Fruit fly (Drosophila melanogaster) whole organism, embryonic: ENCODE measurements around the gene AGO2.

ENCODE experiments used
- Ada2b ChIP-seq: fragments of 200-800 bp; sonication (Bioruptor generic); IDR thresholded peaks from 2 replicates; pipeline ENCODE4 v1.3.6; 2022; ENCODE audit warnings: missing biosample characterization, missing genetic modification characterization
- Bgb ChIP-seq: fragments of 200-800 bp; sonication (Bioruptor generic); IDR thresholded peaks from 2 replicates; pipeline ENCODE4 v1.3.6; 2022; ENCODE audit warnings: missing biosample characterization, missing genetic modification characterization; ENCODE audit not compliant: partially characterized antibody
- C15 ChIP-seq: fragments of 200-800 bp; sonication (Bioruptor generic); IDR thresholded peaks from 3 replicates; pipeline ENCODE4 v1.3.6; 2022; ENCODE audit warnings: missing biosample characterization, missing genetic modification characterization
- CG10321 ChIP-seq: fragments of 200-800 bp; sonication (Bioruptor generic); IDR thresholded peaks from 2 replicates; pipeline ENCODE4 v1.3.6; 2022; ENCODE audit warnings: missing biosample characterization, missing genetic modification characterization
- CG10543 ChIP-seq: fragments of 200-800 bp; sonication (Bioruptor generic); optimal IDR thresholded peaks from 3 replicates; lab custom pipeline; 2017; ENCODE audit warnings: missing biosample characterization, mild to moderate bottlenecking, missing genetic modification characterization, moderate library complexity
- CG10979 ChIP-seq: fragments of 200-800 bp; sonication (Bioruptor generic); optimal IDR thresholded peaks from 2 replicates; lab custom pipeline; 2018; ENCODE audit warnings: missing biosample characterization, mild to moderate bottlenecking, missing genetic modification characterization, moderate library complexity
- CG12155 ChIP-seq: fragments of 200-800 bp; sonication (Bioruptor generic); optimal IDR thresholded peaks from 3 replicates; lab custom pipeline; 2016; ENCODE audit warnings: missing biosample characterization, missing genetic modification characterization
- CG12391 ChIP-seq: fragments of 200-800 bp; sonication (Bioruptor generic); optimal IDR thresholded peaks from 3 replicates; lab custom pipeline; 2018; ENCODE audit warnings: missing biosample characterization, mild to moderate bottlenecking, missing genetic modification characterization, moderate library complexity
- CG13624 ChIP-seq: fragments of 200-800 bp; sonication (Bioruptor generic); optimal IDR thresholded peaks from 2 replicates; lab custom pipeline; 2016; ENCODE audit warnings: missing biosample characterization, missing genetic modification characterization
- CG14667 ChIP-seq: fragments of 200-800 bp; sonication (Bioruptor generic); IDR thresholded peaks from 2 replicates; pipeline ENCODE4 v1.3.6; 2022; ENCODE audit warnings: missing biosample characterization, missing genetic modification characterization
- CG16863 ChIP-seq: fragments of 200-800 bp; sonication (Bioruptor generic); optimal IDR thresholded peaks from 3 replicates; lab custom pipeline; 2016; ENCODE audit warnings: missing biosample characterization, missing genetic modification characterization
- CG17359 ChIP-seq: fragments of 200-800 bp; sonication (Bioruptor generic); optimal IDR thresholded peaks from 3 replicates; lab custom pipeline; 2018; ENCODE audit warnings: missing biosample characterization, mild to moderate bottlenecking, missing genetic modification characterization, moderate library complexity
- CG1792 ChIP-seq: fragments of 200-800 bp; sonication (Bioruptor generic); optimal IDR thresholded peaks from 2 replicates; lab custom pipeline; 2016; ENCODE audit warnings: missing biosample characterization, missing genetic modification characterization
- CG2889 ChIP-seq: fragments of 200-800 bp; sonication (Bioruptor generic); IDR thresholded peaks from 3 replicates; pipeline ENCODE4 v1.3.6; 2022; ENCODE audit warnings: missing biosample characterization, missing genetic modification characterization
- CG33213 ChIP-seq: fragments of 200-800 bp; sonication (Bioruptor generic); optimal IDR thresholded peaks from 3 replicates; lab custom pipeline; 2016; ENCODE audit warnings: missing biosample characterization, missing genetic modification characterization
- CG3407 ChIP-seq: fragments of 200-800 bp; sonication (Bioruptor generic); optimal IDR thresholded peaks from 2 replicates; lab custom pipeline; 2018; ENCODE audit warnings: missing biosample characterization, mild to moderate bottlenecking, missing genetic modification characterization
- CG43689 ChIP-seq: fragments of 200-800 bp; sonication (Bioruptor generic); IDR thresholded peaks from 2 replicates; pipeline ENCODE4 v1.3.6; 2022; ENCODE audit warnings: missing biosample characterization, missing genetic modification characterization
- CG5180 ChIP-seq: fragments of 200-800 bp; sonication (Bioruptor generic); optimal IDR thresholded peaks from 3 replicates; lab custom pipeline; 2017; ENCODE audit warnings: missing biosample characterization, missing genetic modification characterization, mild to moderate bottlenecking, moderate library complexity, missing genetic modification reagents
- CG8924 ChIP-seq: fragments of 200-800 bp; optimal IDR thresholded peaks from 3 replicates; lab custom pipeline; 2019; ENCODE audit warnings: missing biosample characterization, mild to moderate bottlenecking, missing genetic modification characterization, moderate library complexity
- CG8944 ChIP-seq: fragments of 200-800 bp; sonication (Bioruptor generic); optimal IDR thresholded peaks from 3 replicates; lab custom pipeline; 2016; ENCODE audit warnings: missing biosample characterization, missing genetic modification characterization
- CG9727 ChIP-seq: fragments of 200-800 bp; sonication (Bioruptor generic); optimal IDR thresholded peaks from 3 replicates; lab custom pipeline; 2017; ENCODE audit warnings: missing biosample characterization, mild to moderate bottlenecking, missing genetic modification characterization
- CG9817 ChIP-seq: fragments of 200-800 bp; sonication (Bioruptor generic); optimal IDR thresholded peaks from 2 replicates; lab custom pipeline; 2018; ENCODE audit warnings: missing biosample characterization, mild to moderate bottlenecking, missing genetic modification characterization, moderate library complexity
- Camta ChIP-seq: fragments of 200-800 bp; sonication (Bioruptor generic); optimal IDR thresholded peaks from 2 replicates; lab custom pipeline; 2016; ENCODE audit warnings: missing biosample characterization, missing genetic modification characterization
- Drgx ChIP-seq: fragments of 200-800 bp; sonication (Bioruptor generic); IDR thresholded peaks from 2 replicates; pipeline ENCODE4 v1.3.6; 2022; ENCODE audit warnings: missing biosample characterization, missing genetic modification characterization
- Hr39 ChIP-seq: fragments of >200 bp; optimal IDR thresholded peaks from 2 replicates; lab custom pipeline; 2017
- Lpt ChIP-seq: fragments of >200 bp; optimal IDR thresholded peaks from 2 replicates; lab custom pipeline; 2018; ENCODE audit warnings: missing biosample characterization, missing genetic modification characterization
- Mad ChIP-seq: fragments of 200-800 bp; sonication (Bioruptor generic); optimal IDR thresholded peaks from 2 replicates; lab custom pipeline; 2016; ENCODE audit warnings: missing biosample characterization, missing genetic modification characterization
- Rx ChIP-seq: fragments of 200-800 bp; sonication (Bioruptor generic); IDR thresholded peaks from 2 replicates; pipeline ENCODE4 v1.3.6; 2022; ENCODE audit warnings: missing biosample characterization, missing genetic modification characterization
- Sin3A ChIP-seq: fragments of >200 bp; optimal IDR thresholded peaks from 2 replicates; lab custom pipeline; 2018
- Sox102F ChIP-seq: fragments of 200-800 bp; sonication (Bioruptor generic); optimal IDR thresholded peaks from 2 replicates; lab custom pipeline; 2018; ENCODE audit warnings: missing biosample characterization, mild to moderate bottlenecking, missing genetic modification characterization, moderate library complexity
- Stat92E ChIP-seq, 3 experiments: fragments of >200 bp in 2 of 3; fragments of 200-800 bp in 1 of 3; sonication (Bioruptor generic) in 1 of 3; optimal IDR thresholded peaks; 2 replicates each; lab custom pipeline; 2017 to 2019; ENCODE audit warnings: missing biosample characterization in 3 of 3, missing genetic modification characterization in 3 of 3, mild to moderate bottlenecking in 1 of 3, moderate library complexity in 1 of 3
- Tbp ChIP-seq: fragments of >200 bp; optimal IDR thresholded peaks from 2 replicates; lab custom pipeline; 2018; ENCODE audit warnings: missing biosample characterization, missing genetic modification characterization
- Usf ChIP-seq: fragments of 200-800 bp; sonication (Bioruptor generic); optimal IDR thresholded peaks from 2 replicates; lab custom pipeline; 2017; ENCODE audit warnings: missing genotype, missing biosample characterization, missing genetic modification characterization
- bab2 ChIP-seq: fragments of 200-800 bp; sonication (Bioruptor generic); optimal IDR thresholded peaks from 2 replicates; lab custom pipeline; 2016; ENCODE audit warnings: missing biosample characterization, missing genetic modification characterization
- cas ChIP-seq: fragments of 200-800 bp; sonication (Bioruptor generic); IDR thresholded peaks from 2 replicates; pipeline ENCODE4 v1.3.6; 2022; ENCODE audit warnings: missing biosample characterization, missing genetic modification characterization
- caup ChIP-seq: fragments of 200-800 bp; sonication (Bioruptor generic); optimal IDR thresholded peaks from 3 replicates; lab custom pipeline; 2017; ENCODE audit warnings: missing biosample characterization, mild to moderate bottlenecking, missing genetic modification characterization, moderate library complexity; ENCODE audit not compliant: severe bottlenecking
- crc ChIP-seq: fragments of 200-800 bp; sonication (Bioruptor generic); optimal IDR thresholded peaks from 2 replicates; lab custom pipeline; 2016; ENCODE audit warnings: missing biosample characterization, missing genetic modification characterization
- dati ChIP-seq: fragments of 200-800 bp; sonication (Bioruptor generic); IDR thresholded peaks from 2 replicates; pipeline ENCODE4 v1.3.6; 2022; ENCODE audit warnings: missing biosample characterization, missing genetic modification characterization
- en ChIP-seq: fragments of 200-800 bp; sonication (Bioruptor generic); optimal IDR thresholded peaks from 2 replicates; lab custom pipeline; 2016; ENCODE audit warnings: missing biosample characterization, missing genetic modification characterization
- kay ChIP-seq: fragments of 200-800 bp; sonication (Bioruptor generic); optimal IDR thresholded peaks from 2 replicates; lab custom pipeline; 2016; ENCODE audit warnings: missing biosample characterization, missing genetic modification characterization
- kni ChIP-seq: fragments of 200-800 bp; sonication (Bioruptor generic); optimal IDR thresholded peaks from 3 replicates; lab custom pipeline; 2017; ENCODE audit warnings: mild to moderate bottlenecking, missing biosample characterization, missing genetic modification reagents, missing genetic modification characterization
- luna ChIP-seq: fragments of 200-800 bp; sonication (Bioruptor generic); optimal IDR thresholded peaks from 2 replicates; lab custom pipeline; 2016; ENCODE audit warnings: missing biosample characterization, missing genetic modification characterization
- nerfin-1 ChIP-seq: fragments of 200-800 bp; sonication (Bioruptor generic); optimal IDR thresholded peaks from 3 replicates; lab custom pipeline; 2019; ENCODE audit warnings: missing biosample characterization, mild to moderate bottlenecking, missing genetic modification characterization, moderate library complexity
- sc ChIP-seq, 3 experiments: fragments of >200 bp in 2 of 3; fragments of 200-800 bp in 1 of 3; sonication (Bioruptor generic) in 1 of 3; optimal IDR thresholded peaks; 2 replicates in 2 of 3; 3 replicates in 1 of 3; lab custom pipeline; 2017; ENCODE audit warnings: mild to moderate bottlenecking in 1 of 3, missing biosample characterization in 1 of 3, missing genetic modification characterization in 1 of 3, missing genetic modification reagents in 1 of 3
- schlank ChIP-seq: fragments of 200-800 bp; sonication (Bioruptor generic); optimal IDR thresholded peaks from 2 replicates; lab custom pipeline; 2018; ENCODE audit warnings: missing biosample characterization, mild to moderate bottlenecking, missing genetic modification characterization
- slou ChIP-seq: fragments of 200-800 bp; sonication (Bioruptor generic); optimal IDR thresholded peaks from 3 replicates; lab custom pipeline; 2016; ENCODE audit warnings: missing biosample characterization, missing genetic modification characterization
- tll ChIP-seq, 2 experiments: fragments of 200-800 bp in 1 of 2; fragments of >200 bp in 1 of 2; sonication (Bioruptor generic) in 1 of 2; optimal IDR thresholded peaks; 2 replicates each; lab custom pipeline; 2017 to 2019; ENCODE audit warnings: missing biosample characterization in 2 of 2, missing genetic modification characterization in 2 of 2, mild to moderate bottlenecking in 1 of 2, moderate library complexity in 1 of 2
- vfl ChIP-seq: fragments of 200-800 bp; sonication (Bioruptor generic); optimal IDR thresholded peaks from 2 replicates; lab custom pipeline; 2016; ENCODE audit warnings: missing biosample characterization, missing genetic modification characterization

Gene AGO2

DNA sequence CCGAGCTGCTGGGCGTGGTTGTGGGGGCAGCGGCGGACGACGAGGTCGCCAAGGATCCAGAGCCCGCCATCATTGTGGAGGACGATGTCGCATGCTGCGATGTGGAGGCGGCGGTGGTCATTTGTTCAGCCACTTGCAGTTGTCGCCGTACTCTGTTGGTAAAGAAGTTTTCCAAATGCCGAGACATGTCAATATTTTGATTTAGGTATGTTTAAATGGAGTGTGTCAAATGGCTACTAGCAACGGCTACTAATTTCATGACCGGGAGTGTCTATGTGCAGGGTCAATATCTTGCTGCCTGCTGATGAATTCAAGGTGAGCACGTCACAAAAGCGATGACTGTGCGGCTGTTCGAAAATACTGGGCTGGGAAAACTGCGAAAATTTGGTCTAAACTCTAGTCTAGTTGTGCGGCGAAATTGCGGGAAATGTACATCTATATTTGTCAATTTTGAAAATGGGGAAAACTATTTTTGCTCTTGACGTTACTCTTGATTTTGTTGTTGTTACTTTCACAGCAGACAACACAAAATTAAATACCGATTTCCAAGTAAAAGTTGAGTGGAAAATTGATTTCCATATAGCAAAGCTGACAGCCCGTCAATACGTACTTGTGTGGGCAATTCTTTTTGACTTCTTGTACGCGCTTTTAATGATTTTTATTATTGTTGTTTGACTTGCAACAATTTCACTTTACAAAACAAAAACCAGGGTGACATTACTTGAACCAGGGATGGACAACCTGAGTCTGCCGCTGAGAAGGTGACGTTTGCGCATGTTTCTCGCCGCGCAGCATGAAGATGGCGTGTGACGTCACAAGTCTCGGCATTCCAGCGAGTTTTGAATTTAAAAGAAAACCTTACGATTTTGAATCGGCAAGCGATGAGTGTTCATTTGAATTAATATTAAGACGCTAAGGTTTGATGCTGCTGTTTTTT lies 33.8 kb downstream of the AGO2 start, which contains the start of gene CG7656 (continued):
- TF ChIP-seq Stat92E (GFP tag; optimal IDR thresholded peaks at IDR 0.05; lab: Kevin White, UChicago) (no peak), sc (optimal IDR thresholded peaks at IDR 0.05; lab: Kevin White, UChicago) (no peak), sc (GFP tag; optimal IDR thresholded peaks at IDR 0.05; lab: Kevin White, UChicago) (no peak), en (GFP tag; lab: Kevin White, UChicago) (peak; percentile 25), CG17359 (tag; lab: Kevin White, UChicago) (peak; percentile 39), Mad (GFP tag; lab: Kevin White, UChicago) (peak; percentile 81), C15 (GFP tag; lab: Robert Waterston, UW) (no peak), cas (GFP tag; lab: Robert Waterston, UW) (0 out of 2 replicates have a peak, but pooled peaks have one; percentile 11), CG14667 (peak; percentile 28; the same call in 1 of the 2 replicates), CG8944 (GFP tag; lab: Kevin White, UChicago) (peak; percentile 79), CG10321 (GFP tag; lab: Robert Waterston, UW) (peak; percentile 45; the same call in 1 of the 2 replicates), caup (GFP tag; lab: Kevin White, UChicago) (peak; percentile 44), CG10979 (tag; lab: Kevin White, UChicago) (peak; percentile 17), CG2889 (0 out of 3 replicates have a peak, but pooled peaks have one; percentile 47), CG9817 (tag; lab: Kevin White, UChicago) (peak; percentile 49), CG8924 (tag; lab: Kevin White, UChicago) (peak; percentile 55), Sox102F (GFP tag; lab: Kevin White, UChicago) (peak; percentile 19), CG3407 (no peak), CG13624 (GFP tag; lab: Kevin White, UChicago) (peak; percentile 74), Rx (0 out of 2 replicates have a peak, but pooled peaks have one; percentile 10), vfl (GFP tag; lab: Kevin White, UChicago) (peak; percentile 71), Tbp (no peak), CG12155 (GFP tag; lab: Kevin White, UChicago) (peak; percentile 84), Drgx (peak; percentile 62), kay (GFP tag; lab: Kevin White, UChicago) (peak; percentile 74), Lpt (no peak), schlank (tag; lab: Kevin White, UChicago) (peak; percentile 47), Ada2b (GFP tag; lab: Robert Waterston, UW) (peak; percentile 60; the same call in 1 of the 2 replicates), dati (no peak), Bgb (peak; percentile 16; the same call in 1 of the 2 replicates), CG9727 (GFP tag; lab: Kevin White, UChicago) (peak; percentile 47), crc (GFP tag; lab: Kevin White, UChicago) (peak; percentile 65), Sin3A (lab: Kevin White, UChicago) (peak; percentile 23), CG5180 (peak; percentile 18), nerfin-1 (no peak), Usf (no peak), luna (GFP tag; lab: Kevin White, UChicago) (peak; percentile 63), tll (GFP tag; optimal IDR thresholded peaks at IDR 0.05; lab: Kevin White, UChicago) (peak in 1 of 2 experiments; percentile 36), CG33213 (GFP tag; lab: Kevin White, UChicago) (peak; percentile 71), kni (no peak), slou (GFP tag; lab: Kevin White, UChicago) (peak; percentile 19), Hr39 (no peak), CG16863 (GFP tag; lab: Kevin White, UChicago) (peak; percentile 68), CG1792 (GFP tag; lab: Kevin White, UChicago) (peak; percentile 59), bab2 (peak; percentile 80), CG12391 (peak; percentile 46), CG10543 (GFP tag; lab: Kevin White, UChicago) (no peak), Camta (GFP tag; lab: Kevin White, UChicago) (peak; percentile 63), CG43689 (no peak)
